Fruit fly (Drosophila melanogaster) whole organism, embryonic: Measurements from ENCODE around the gene CG32625.

ENCODE experiments used
- Ada2b ChIP-seq: fragments of 200-800 bp; sonication (Bioruptor generic); IDR thresholded peaks from 2 replicates; pipeline ENCODE4 v1.3.6; 2022; ENCODE audit warnings: missing biosample characterization, missing genetic modification characterization
- Atf-2 ChIP-seq: fragments of 200-800 bp; sonication (Bioruptor generic); optimal IDR thresholded peaks from 2 replicates; lab custom pipeline; 2016; ENCODE audit warnings: missing biosample characterization, missing genetic modification characterization
- B-H1 ChIP-seq: fragments of 200-800 bp; sonication (Bioruptor generic); IDR thresholded peaks from 3 replicates; pipeline ENCODE4 v1.3.6; 2022; ENCODE audit warnings: missing biosample characterization, missing genetic modification characterization
- B-H2 ChIP-seq: fragments of 200-800 bp; sonication (Bioruptor generic); optimal IDR thresholded peaks from 2 replicates; lab custom pipeline; 2018; ENCODE audit warnings: missing biosample characterization, mild to moderate bottlenecking, missing genetic modification characterization
- CG1024 ChIP-seq: fragments of 200-800 bp; sonication (Bioruptor generic); IDR thresholded peaks from 2 replicates; pipeline ENCODE4 v1.3.6; 2022; ENCODE audit warnings: missing biosample characterization, missing genetic modification characterization
- CG10321 ChIP-seq: fragments of 200-800 bp; sonication (Bioruptor generic); IDR thresholded peaks from 2 replicates; pipeline ENCODE4 v1.3.6; 2022; ENCODE audit warnings: missing biosample characterization, missing genetic modification characterization
- CG10979 ChIP-seq: fragments of 200-800 bp; sonication (Bioruptor generic); optimal IDR thresholded peaks from 2 replicates; lab custom pipeline; 2018; ENCODE audit warnings: missing biosample characterization, mild to moderate bottlenecking, missing genetic modification characterization, moderate library complexity
- CG11560 ChIP-seq: fragments of 200-800 bp; sonication (Bioruptor generic); IDR thresholded peaks from 3 replicates; pipeline ENCODE4 v1.3.6; 2022; ENCODE audit warnings: missing biosample characterization, missing genetic modification characterization
- CG13123 ChIP-seq: fragments of 200-800 bp; sonication (Bioruptor generic); optimal IDR thresholded peaks from 2 replicates; lab custom pipeline; 2016; ENCODE audit warnings: missing biosample characterization, missing genetic modification characterization
- CG15269 ChIP-seq: fragments of 200-800 bp; sonication (Bioruptor generic); optimal IDR thresholded peaks from 2 replicates; lab custom pipeline; 2018; ENCODE audit warnings: missing biosample characterization, mild to moderate bottlenecking, missing genetic modification characterization, moderate library complexity
- CG1529 ChIP-seq: fragments of 200-800 bp; sonication (Bioruptor generic); optimal IDR thresholded peaks from 3 replicates; lab custom pipeline; 2018; ENCODE audit warnings: missing biosample characterization, missing genetic modification characterization
- CG15601 ChIP-seq: fragments of 200-800 bp; sonication (Bioruptor generic); optimal IDR thresholded peaks from 3 replicates; lab custom pipeline; 2019; ENCODE audit warnings: missing biosample characterization, mild to moderate bottlenecking, missing genetic modification characterization, moderate library complexity
- CG1647 ChIP-seq: fragments of 200-800 bp; sonication (Bioruptor generic); optimal IDR thresholded peaks from 3 replicates; lab custom pipeline; 2016; ENCODE audit warnings: missing biosample characterization, missing genetic modification characterization
- CG16813 ChIP-seq: fragments of 200-800 bp; sonication (Bioruptor generic); IDR thresholded peaks from 3 replicates; pipeline ENCODE4 v1.3.6; 2022; ENCODE audit warnings: missing biosample characterization, missing genetic modification characterization; ENCODE audit not compliant: partially characterized antibody
- CG16863 ChIP-seq: fragments of 200-800 bp; sonication (Bioruptor generic); optimal IDR thresholded peaks from 3 replicates; lab custom pipeline; 2016; ENCODE audit warnings: missing biosample characterization, missing genetic modification characterization
- CG17186 ChIP-seq: fragments of 200-800 bp; sonication (Bioruptor generic); optimal IDR thresholded peaks from 3 replicates; lab custom pipeline; 2017; ENCODE audit warnings: missing biosample characterization, missing genetic modification reagents, missing genetic modification characterization
- CG17829 ChIP-seq: fragments of 200-800 bp; optimal IDR thresholded peaks from 2 replicates; lab custom pipeline; 2019; ENCODE audit warnings: missing biosample characterization, mild to moderate bottlenecking, missing genetic modification characterization, moderate library complexity
- CG4328 ChIP-seq: fragments of 200-800 bp; sonication (Bioruptor generic); optimal IDR thresholded peaks from 3 replicates; lab custom pipeline; 2017; ENCODE audit warnings: missing biosample characterization, missing genetic modification reagents, missing genetic modification characterization
- CG4404 ChIP-seq: fragments of 200-800 bp; sonication (Bioruptor generic); IDR thresholded peaks from 2 replicates; pipeline ENCODE4 v1.3.6; 2022; ENCODE audit warnings: missing biosample characterization, missing genetic modification characterization
- CG4424 ChIP-seq: fragments of 200-800 bp; sonication (Bioruptor generic); optimal IDR thresholded peaks from 3 replicates; lab custom pipeline; 2016; ENCODE audit warnings: missing biosample characterization, missing genetic modification characterization
- CG6175 ChIP-seq: fragments of 200-800 bp; sonication (Bioruptor generic); IDR thresholded peaks from 3 replicates; pipeline ENCODE4 v1.3.6; 2022; ENCODE audit warnings: missing biosample characterization, missing genetic modification characterization
- CG6254 ChIP-seq: fragments of 200-800 bp; sonication (Bioruptor generic); optimal IDR thresholded peaks from 3 replicates; lab custom pipeline; 2017; ENCODE audit warnings: mild to moderate bottlenecking, missing biosample characterization, missing genetic modification reagents, missing genetic modification characterization
- CG8388 ChIP-seq: fragments of 200-800 bp; sonication (Bioruptor generic); optimal IDR thresholded peaks from 2 replicates; lab custom pipeline; 2019; ENCODE audit warnings: missing biosample characterization, mild to moderate bottlenecking, missing genetic modification characterization, moderate library complexity
- CG8765 ChIP-seq: fragments of 200-800 bp; sonication (Bioruptor generic); IDR thresholded peaks from 2 replicates; pipeline ENCODE4 v1.3.6; 2022; ENCODE audit warnings: missing biosample characterization, missing genetic modification characterization
- CG9215 ChIP-seq: fragments of 200-800 bp; sonication (Bioruptor generic); IDR thresholded peaks from 2 replicates; pipeline ENCODE4 v1.3.6; 2022; ENCODE audit warnings: missing biosample characterization, missing genetic modification characterization
- CG9609 ChIP-seq: fragments of 200-800 bp; sonication (Bioruptor generic); optimal IDR thresholded peaks from 3 replicates; lab custom pipeline; 2016; ENCODE audit warnings: missing biosample characterization, missing genetic modification characterization
- D ChIP-seq, 2 experiments: fragments of 200-800 bp in 1 of 2; fragments of >200 bp in 1 of 2; sonication (Bioruptor generic) in 1 of 2; optimal IDR thresholded peaks; 2 replicates in 1 of 2; 3 replicates in 1 of 2; lab custom pipeline; 2017; ENCODE audit warnings: mild to moderate bottlenecking in 1 of 2, missing biosample characterization in 1 of 2, missing genetic modification characterization in 1 of 2, missing genetic modification reagents in 1 of 2
- Dbx ChIP-seq: fragments of 200-800 bp; sonication (Bioruptor generic); IDR thresholded peaks from 3 replicates; pipeline ENCODE4 v1.3.6; 2022; ENCODE audit warnings: missing biosample characterization, missing genetic modification characterization
- Dll ChIP-seq: fragments of 200-800 bp; sonication (Bioruptor generic); IDR thresholded peaks from 4 replicates; pipeline ENCODE4 v1.3.6; 2022; ENCODE audit warnings: missing biosample characterization, missing genetic modification characterization; ENCODE audit not compliant: partially characterized antibody
- ERR ChIP-seq: fragments of 200-800 bp; sonication (Bioruptor generic); optimal IDR thresholded peaks from 2 replicates; lab custom pipeline; 2016; ENCODE audit warnings: missing biosample characterization, missing genetic modification characterization
- Gug ChIP-seq: fragments of 200-800 bp; sonication (Bioruptor generic); IDR thresholded peaks from 4 replicates; pipeline ENCODE4 v1.3.6; 2022; ENCODE audit warnings: missing biosample characterization, missing genetic modification characterization
- H2.0 ChIP-seq: fragments of 200-800 bp; sonication (Bioruptor generic); IDR thresholded peaks from 2 replicates; pipeline ENCODE4 v1.3.6; 2022; ENCODE audit warnings: missing biosample characterization, missing genetic modification characterization
- Hmr ChIP-seq: fragments of 200-800 bp; sonication (Bioruptor generic); optimal IDR thresholded peaks from 3 replicates; lab custom pipeline; 2017; ENCODE audit warnings: mild to moderate bottlenecking, missing biosample characterization, missing genetic modification reagents, missing genetic modification characterization
- Hmx ChIP-seq: fragments of 200-800 bp; sonication (Bioruptor generic); optimal IDR thresholded peaks from 2 replicates; lab custom pipeline; 2016; ENCODE audit warnings: missing biosample characterization, missing genetic modification characterization
- Meics ChIP-seq: fragments of 200-800 bp; sonication (Bioruptor generic); optimal IDR thresholded peaks from 2 replicates; lab custom pipeline; 2017; ENCODE audit warnings: missing biosample characterization, mild to moderate bottlenecking, missing genetic modification characterization
- Myb ChIP-seq: fragments of 200-800 bp; sonication (Bioruptor generic); optimal IDR thresholded peaks from 2 replicates; lab custom pipeline; 2016; ENCODE audit warnings: missing biosample characterization, missing genetic modification characterization
- NC2α ChIP-seq: fragments of 200-800 bp; sonication (Bioruptor generic); optimal IDR thresholded peaks from 2 replicates; lab custom pipeline; 2016; ENCODE audit warnings: missing biosample characterization, missing genetic modification characterization
- az2 ChIP-seq: fragments of 200-800 bp; sonication (Bioruptor generic); optimal IDR thresholded peaks from 3 replicates; lab custom pipeline; 2016; ENCODE audit warnings: missing biosample characterization, missing genetic modification characterization
- cg ChIP-seq: fragments of 200-800 bp; sonication (Bioruptor generic); optimal IDR thresholded peaks from 3 replicates; lab custom pipeline; 2019; ENCODE audit warnings: missing biosample characterization, mild to moderate bottlenecking, missing genetic modification characterization, moderate library complexity
- chn ChIP-seq: fragments of 200-800 bp; sonication (Bioruptor generic); optimal IDR thresholded peaks from 2 replicates; lab custom pipeline; 2016; ENCODE audit warnings: missing biosample characterization, missing genetic modification characterization
- ci ChIP-seq: fragments of 200-800 bp; sonication (Bioruptor generic); IDR thresholded peaks from 3 replicates; pipeline ENCODE4 v1.3.6; 2022; ENCODE audit warnings: missing biosample characterization, missing genetic modification characterization
- gt ChIP-seq: fragments of 200-800 bp; sonication (Bioruptor generic); IDR thresholded peaks from 2 replicates; pipeline ENCODE4 v1.3.6; 2022; ENCODE audit warnings: missing biosample characterization, missing genetic modification characterization
- jigr1 ChIP-seq: fragments of 200-800 bp; sonication (Bioruptor generic); IDR thresholded peaks from 3 replicates; pipeline ENCODE4 v1.3.6; 2022; ENCODE audit warnings: missing biosample characterization, missing genetic modification characterization
- jing ChIP-seq: fragments of 200-800 bp; sonication (Bioruptor generic); optimal IDR thresholded peaks from 2 replicates; lab custom pipeline; 2018; ENCODE audit warnings: missing biosample characterization, mild to moderate bottlenecking, missing genetic modification characterization
- lilli ChIP-seq: fragments of 200-800 bp; sonication (Bioruptor generic); optimal IDR thresholded peaks from 3 replicates; lab custom pipeline; 2016; ENCODE audit warnings: missing biosample characterization, missing genetic modification characterization
- pita ChIP-seq: fragments of 200-800 bp; sonication (Bioruptor generic); optimal IDR thresholded peaks from 2 replicates; lab custom pipeline; 2017; ENCODE audit warnings: missing biosample characterization, mild to moderate bottlenecking, missing genetic modification characterization
- prd ChIP-seq, 3 experiments: fragments of >200 bp in 2 of 3; fragments of 200-800 bp in 1 of 3; sonication (Bioruptor generic) in 1 of 3; optimal IDR thresholded peaks in 2 of 3; IDR thresholded peaks in 1 of 3; 2 replicates in 2 of 3; 3 replicates in 1 of 3; pipeline versions ENCODE4 v1.3.6 to Lab custom; 2017 to 2022; ENCODE audit warnings: missing biosample characterization in 1 of 3, missing genetic modification characterization in 1 of 3
- ro ChIP-seq: fragments of 200-800 bp; sonication (Bioruptor generic); IDR thresholded peaks from 2 replicates; pipeline ENCODE4 v1.3.6; 2022; ENCODE audit warnings: missing biosample characterization, missing genetic modification characterization
- slp2 ChIP-seq: fragments of 200-800 bp; sonication (Bioruptor generic); optimal IDR thresholded peaks from 2 replicates; lab custom pipeline; 2016; ENCODE audit warnings: missing biosample characterization, missing genetic modification characterization
- sob ChIP-seq: fragments of 200-800 bp; sonication (Bioruptor generic); IDR thresholded peaks from 2 replicates; pipeline ENCODE4 v1.3.6; 2022; ENCODE audit warnings: missing biosample characterization, missing genetic modification characterization
- zen2 ChIP-seq: fragments of 200-800 bp; sonication (Bioruptor generic); IDR thresholded peaks from 3 replicates; pipeline ENCODE4 v1.3.6; 2022; ENCODE audit warnings: missing biosample characterization, missing genetic modification characterization; ENCODE audit not compliant: partially characterized antibody
- zfh1 ChIP-seq: fragments of 200-800 bp; sonication (Bioruptor generic); IDR thresholded peaks from 3 replicates; pipeline ENCODE4 v1.3.6; 2022; ENCODE audit warnings: missing biosample characterization, missing genetic modification characterization

Gene CG32625

dm6 chrX:13805554-13805953 is 48.9 kb upstream of the CG32625 start (continued):
- TF ChIP-seq jing (GFP tag; lab: Kevin White, UChicago) = no peak
- TF ChIP-seq CG9215 (GFP tag; lab: Robert Waterston, UW) = no peak
- TF ChIP-seq CG9609 (GFP tag; lab: Kevin White, UChicago) = no peak
- 0 out of 3 replicates have a peak, but pooled peaks have one; percentile 19 for TF ChIP-seq ci (GFP tag; lab: Robert Waterston, UW)
- no peak for TF ChIP-seq CG1529 (GFP tag; lab: Kevin White, UChicago)
- no peak for TF ChIP-seq Ada2b (GFP tag; lab: Robert Waterston, UW)
- no peak for TF ChIP-seq CG6175 (GFP tag; lab: Robert Waterston, UW)
- no peak for TF ChIP-seq zfh1 (GFP tag; lab: Robert Waterston, UW)
- TF ChIP-seq CG4328 (GFP tag; lab: Kevin White, UChicago) = no peak
- TF ChIP-seq Gug (GFP tag; lab: Robert Waterston, UW) = no peak
- TF ChIP-seq CG8765 = no peak
- no peak for TF ChIP-seq CG1647
- no peak for TF ChIP-seq CG6254 (GFP tag; lab: Kevin White, UChicago)
- TF ChIP-seq cg = peak; percentile 82
- TF ChIP-seq ERR (GFP tag; lab: Kevin White, UChicago) = no peak
- no peak for TF ChIP-seq Meics (GFP tag; lab: Kevin White, UChicago)
- TF ChIP-seq pita (GFP tag; lab: Kevin White, UChicago) = peak; percentile 3
- TF ChIP-seq sob (GFP tag; lab: Robert Waterston, UW) = peak; percentile 43; the same call in 1 of the 2 replicates
- TF ChIP-seq Myb (GFP tag; lab: Kevin White, UChicago) = no peak
- no peak for TF ChIP-seq CG11560 (tag; lab: Robert Waterston, UW)
- no peak for TF ChIP-seq Dll (GFP tag; lab: Robert Waterston, UW)
- no peak for TF ChIP-seq B-H1 (GFP tag; lab: Robert Waterston, UW)
- no peak for TF ChIP-seq Dbx (GFP tag; lab: Robert Waterston, UW)
- TF ChIP-seq CG15269 (tag; lab: Kevin White, UChicago) = no peak
- TF ChIP-seq CG17186 = peak; percentile 8
- no peak for TF ChIP-seq CG13123 (GFP tag; lab: Kevin White, UChicago)
- TF ChIP-seq CG10321 = peak; percentile 86
- no peak for TF ChIP-seq lilli (GFP tag; lab: Kevin White, UChicago)
- TF ChIP-seq CG4424 (GFP tag; lab: Kevin White, UChicago) = no peak
- TF ChIP-seq H2.0 (GFP tag; lab: Robert Waterston, UW) = no peak
- peak; percentile 32 for TF ChIP-seq D (optimal IDR thresholded peaks at IDR 0.05; lab: Kevin White, UChicago)
- TF ChIP-seq D (GFP tag; optimal IDR thresholded peaks at IDR 0.05; lab: Kevin White, UChicago) = no peak
- no peak for TF ChIP-seq CG4404 (GFP tag; lab: Robert Waterston, UW)
- no peak for TF ChIP-seq prd (optimal IDR thresholded peaks at IDR 0.05; lab: Kevin White, UChicago)
- TF ChIP-seq prd (GFP tag; IDR thresholded peaks at IDR 0.05; lab: Robert Waterston, UW) = no peak
- no peak for TF ChIP-seq chn
- no peak for TF ChIP-seq az2
- TF ChIP-seq CG16863 (GFP tag; lab: Kevin White, UChicago) = no peak
- TF ChIP-seq ro (GFP tag; lab: Robert Waterston, UW) = no peak
- TF ChIP-seq jigr1 (GFP tag; lab: Robert Waterston, UW) = no peak
- no peak for TF ChIP-seq CG17829 (tag; lab: Kevin White, UChicago)
- TF ChIP-seq NC2α (GFP tag; lab: Kevin White, UChicago) = no peak
- no peak for TF ChIP-seq Atf-2 (GFP tag; lab: Kevin White, UChicago)
- TF ChIP-seq CG1024 (GFP tag; lab: Robert Waterston, UW) = no peak
- no peak for TF ChIP-seq Hmr (GFP tag; lab: Kevin White, UChicago)
- peak; percentile 55 for TF ChIP-seq CG15601 (tag; lab: Kevin White, UChicago)
- no peak for TF ChIP-seq CG8388
- no peak for TF ChIP-seq B-H2 (GFP tag; lab: Kevin White, UChicago)
- no peak for TF ChIP-seq CG16813 (GFP tag; lab: Robert Waterston, UW)
- TF ChIP-seq Hmx = no peak
- peak; percentile 15 for TF ChIP-seq CG10979 (tag; lab: Kevin White, UChicago)
- no peak for TF ChIP-seq slp2
- TF ChIP-seq gt (GFP tag; lab: Robert Waterston, UW) = no peak
- no peak for TF ChIP-seq zen2 (GFP tag; lab: Robert Waterston, UW)
